Fruit fly (Drosophila melanogaster) whole organism, wandering third instar larva: Measurements from ENCODE around the gene Usp1.

Experiments used
- Abd-B ChIP-seq: fragments of >200 bp; optimal IDR thresholded peaks from 2 replicates; lab custom pipeline; 2017; ENCODE audit warnings: missing biosample characterization, missing genetic modification characterization
- CG32264 ChIP-seq: fragments of 200-800 bp; sonication (Bioruptor generic); optimal IDR thresholded peaks from 2 replicates; lab custom pipeline; 2016; ENCODE audit warnings: missing biosample characterization, missing genetic modification characterization
- CG9705 ChIP-seq: fragments of 200-800 bp; sonication (Bioruptor generic); optimal IDR thresholded peaks from 2 replicates; lab custom pipeline; 2018; ENCODE audit warnings: missing biosample characterization, mild to moderate bottlenecking, missing genetic modification characterization
- CrebA ChIP-seq: fragments of 200-800 bp; sonication (Bioruptor generic); optimal IDR thresholded peaks from 2 replicates; lab custom pipeline; 2016; ENCODE audit warnings: missing biosample characterization, mild to moderate bottlenecking, missing genetic modification characterization, borderline replicate concordance
- Dfd ChIP-seq: fragments of >200 bp; optimal IDR thresholded peaks from 2 replicates; lab custom pipeline; 2017; ENCODE audit warnings: missing biosample characterization, missing genetic modification characterization
- Dif ChIP-seq: fragments of 200-275, 200-300 bp; sonication (Bioruptor generic); optimal IDR thresholded peaks from 2 replicates; lab custom pipeline; 2018; ENCODE audit warnings: missing biosample characterization, missing genetic modification characterization; ENCODE audit not compliant: partially characterized antibody
- GATAd ChIP-seq: sonication (Bioruptor generic); optimal IDR thresholded peaks from 2 replicates; lab custom pipeline; 2016; ENCODE audit warnings: missing biosample characterization, missing genetic modification characterization
- HLH106 ChIP-seq: fragments of 200-800 bp; optimal IDR thresholded peaks from 3 replicates; lab custom pipeline; 2019; ENCODE audit warnings: missing biosample characterization, mild to moderate bottlenecking, missing genetic modification characterization, moderate library complexity
- Hnf4 ChIP-seq: fragments of 200-800 bp; sonication (Bioruptor generic); optimal IDR thresholded peaks from 2 replicates; lab custom pipeline; 2016; ENCODE audit warnings: missing biosample characterization, mild to moderate bottlenecking, missing genetic modification characterization
- Hr78 ChIP-seq: fragments of >200 bp; optimal IDR thresholded peaks from 2 replicates; lab custom pipeline; 2017; ENCODE audit warnings: missing biosample characterization, missing genetic modification characterization
- Hr83 ChIP-seq: fragments of 200-300 bp; sonication (Bioruptor generic); optimal IDR thresholded peaks from 2 replicates; lab custom pipeline; 2016; ENCODE audit warnings: missing biosample characterization, mild to moderate bottlenecking, missing genetic modification characterization, moderate library complexity; ENCODE audit not compliant: poor library complexity, severe bottlenecking
- Jra ChIP-seq: sonication (Bioruptor generic); optimal IDR thresholded peaks from 2 replicates; lab custom pipeline; 2016; ENCODE audit warnings: missing biosample characterization, missing genetic modification characterization
- Mio ChIP-seq: sonication (Bioruptor generic); optimal IDR thresholded peaks from 2 replicates; lab custom pipeline; 2016; ENCODE audit warnings: missing biosample characterization, missing genetic modification characterization
- Myc ChIP-seq: fragments of >200 bp; optimal IDR thresholded peaks from 2 replicates; lab custom pipeline; 2017
- N ChIP-seq: fragments of >200 bp; optimal IDR thresholded peaks from 2 replicates; lab custom pipeline; 2018; ENCODE audit warnings: missing biosample characterization, missing external identifiers, missing genetic modification characterization
- OdsH ChIP-seq: fragments of 200-800 bp; sonication (Bioruptor generic); optimal IDR thresholded peaks from 2 replicates; lab custom pipeline; 2016; ENCODE audit warnings: missing biosample characterization, mild to moderate bottlenecking, missing genetic modification characterization
- Rel ChIP-seq, 2 experiments: fragments of 200-800 bp; sonication (Bioruptor generic) in 1 of 2; optimal IDR thresholded peaks; 2 replicates in 1 of 2; 3 replicates in 1 of 2; lab custom pipeline; 2016 to 2019; ENCODE audit warnings: mild to moderate bottlenecking in 2 of 2, missing biosample characterization in 2 of 2, missing genetic modification characterization in 2 of 2, moderate library complexity in 1 of 2
- Sp1 ChIP-seq: fragments of 200-800 bp; sonication (Bioruptor generic); optimal IDR thresholded peaks from 3 replicates; lab custom pipeline; 2019; ENCODE audit warnings: missing biosample characterization, mild to moderate bottlenecking, missing genetic modification characterization, moderate library complexity
- Vsx2 ChIP-seq: fragments of 200-300, 225-300 bp; sonication (Bioruptor generic); optimal IDR thresholded peaks from 2 replicates; lab custom pipeline; 2018; ENCODE audit warnings: missing biosample characterization, missing genetic modification characterization; ENCODE audit not compliant: partially characterized antibody
- br ChIP-seq: fragments of 200-800 bp; sonication (Bioruptor generic); optimal IDR thresholded peaks from 2 replicates; lab custom pipeline; 2016; ENCODE audit warnings: missing biosample characterization, missing genetic modification characterization
- brk ChIP-seq: fragments of 200-800 bp; sonication (Bioruptor generic); optimal IDR thresholded peaks from 2 replicates; lab custom pipeline; 2016; ENCODE audit warnings: missing biosample characterization, mild to moderate bottlenecking, missing genetic modification characterization
- dl ChIP-seq, 2 experiments: fragments of 175-275, 200-275 bp in 1 of 2; fragments of 200-275 bp in 1 of 2; sonication (Bioruptor generic); optimal IDR thresholded peaks; lab custom pipeline; 2018; ENCODE audit warnings: mild to moderate bottlenecking in 2 of 2, missing biosample characterization in 2 of 2, missing genetic modification characterization in 2 of 2, moderate library complexity in 2 of 2; ENCODE audit not compliant: partially characterized antibody in 2 of 2, insufficient read depth in 1 of 2
- dmrt93B ChIP-seq: fragments of 200-800 bp; sonication (Bioruptor generic); optimal IDR thresholded peaks from 2 replicates; lab custom pipeline; 2018; ENCODE audit warnings: missing biosample characterization, mild to moderate bottlenecking, missing genetic modification characterization
- dsf ChIP-seq: sonication (Bioruptor generic); optimal IDR thresholded peaks from 2 replicates; lab custom pipeline; 2016; ENCODE audit warnings: missing biosample characterization, missing genetic modification characterization, borderline replicate concordance
- ey ChIP-seq: fragments of 200-800 bp; sonication (Bioruptor generic); optimal IDR thresholded peaks from 2 replicates; lab custom pipeline; 2016; ENCODE audit warnings: missing biosample characterization, missing genetic modification characterization
- foxo ChIP-seq, 2 experiments: fragments of 200-800 bp; sonication (Bioruptor generic); optimal IDR thresholded peaks; 2 replicates in 1 of 2; 3 replicates in 1 of 2; lab custom pipeline; 2016 to 2017; ENCODE audit warnings: missing biosample characterization in 2 of 2, missing genetic modification characterization in 2 of 2
- fru ChIP-seq: fragments of 200-800 bp; sonication (Bioruptor generic); optimal IDR thresholded peaks from 3 replicates; lab custom pipeline; 2016; ENCODE audit warnings: missing biosample characterization, mild to moderate bottlenecking, missing genetic modification characterization
- h ChIP-seq: fragments of 200-800 bp; sonication (Bioruptor generic); optimal IDR thresholded peaks from 3 replicates; lab custom pipeline; 2016; ENCODE audit warnings: missing biosample characterization, mild to moderate bottlenecking, missing genetic modification characterization
- jim ChIP-seq: fragments of 175-275, 200-325 bp; sonication (Bioruptor generic); optimal IDR thresholded peaks from 2 replicates; lab custom pipeline; 2016; ENCODE audit warnings: missing biosample characterization, mild to moderate bottlenecking, missing genetic modification characterization
- lola ChIP-seq: fragments of >200 bp; optimal IDR thresholded peaks from 2 replicates; lab custom pipeline; 2017; ENCODE audit warnings: missing biosample characterization, missing genetic modification characterization
- pan ChIP-seq: fragments of >200 bp; optimal IDR thresholded peaks from 2 replicates; lab custom pipeline; 2017
- psq ChIP-seq: fragments of 200-800 bp; sonication (Bioruptor generic); optimal IDR thresholded peaks from 3 replicates; lab custom pipeline; 2017; ENCODE audit warnings: missing biosample characterization, mild to moderate bottlenecking, missing genetic modification characterization, moderate library complexity
- rgr ChIP-seq: fragments of 200-800 bp; sonication (Bioruptor generic); optimal IDR thresholded peaks from 3 replicates; lab custom pipeline; 2016; ENCODE audit warnings: missing biosample characterization, mild to moderate bottlenecking, missing genetic modification characterization
- sage ChIP-seq: fragments of 200-800 bp; sonication (Bioruptor generic); optimal IDR thresholded peaks from 2 replicates; lab custom pipeline; 2016; ENCODE audit warnings: missing biosample characterization, mild to moderate bottlenecking, missing genetic modification characterization
- sv ChIP-seq: fragments of 200-800 bp; sonication (Bioruptor generic); optimal IDR thresholded peaks from 3 replicates; lab custom pipeline; 2016; ENCODE audit warnings: missing biosample characterization, missing genetic modification characterization
- tai ChIP-seq: sonication (Bioruptor generic); optimal IDR thresholded peaks from 2 replicates; lab custom pipeline; 2016; ENCODE audit warnings: missing biosample characterization, missing genetic modification characterization
- usp ChIP-seq: fragments of >200 bp; optimal IDR thresholded peaks from 2 replicates; lab custom pipeline; 2017; ENCODE audit warnings: missing biosample characterization, missing genetic modification characterization
- woc ChIP-seq: sonication (Bioruptor generic); optimal IDR thresholded peaks from 2 replicates; lab custom pipeline; 2016; ENCODE audit warnings: missing biosample characterization, mild to moderate bottlenecking, missing genetic modification characterization

The Usp1 gene

dm6 chr3R:29199807-29200693 is 28.9 kb upstream of the Usp1 start, which contains the start of gene CG11899:
CG11899 (plus strand) TSS chr3R:29200454.
- TF ChIP-seq HLH106, result peak; percentile 82
- TF ChIP-seq N (GFP tag; lab: Kevin White, UChicago), result no peak
- TF ChIP-seq Rel (GFP tag; optimal IDR thresholded peaks at IDR 0.05; lab: Kevin White, UChicago), result peak; percentile 85
- TF ChIP-seq Rel (tag; optimal IDR thresholded peaks at IDR 0.05; lab: Kevin White, UChicago), result peak; percentile 86
- peak; percentile 69 for TF ChIP-seq jim (GFP tag; lab: Kevin White, UChicago)
- TF ChIP-seq Hr83, result peak; percentile 94
- TF ChIP-seq fru (GFP tag; lab: Kevin White, UChicago), result peak; percentile 91
- TF ChIP-seq sv, result no peak
- TF ChIP-seq Hnf4 (GFP tag; lab: Kevin White, UChicago), result peak; percentile 92
- TF ChIP-seq h (GFP tag; lab: Kevin White, UChicago), result peak; percentile 98
- no peak for TF ChIP-seq Abd-B (GFP tag; lab: Kevin White, UChicago)
- no peak for TF ChIP-seq Mio (GFP tag; lab: Kevin White, UChicago)
- peak; percentile 15 to 47 for TF ChIP-seq dl (GFP tag; optimal IDR thresholded peaks at IDR 0.05; lab: Kevin White, UChicago; ENCODE audit: insufficient read depth in 1 of 2, partially characterized antibody in 2 of 2)
- peak; percentile 89 for TF ChIP-seq Jra
- no peak for TF ChIP-seq lola (GFP tag; lab: Kevin White, UChicago)
- peak; percentile 31 to 97 for TF ChIP-seq foxo (GFP tag; optimal IDR thresholded peaks at IDR 0.05; lab: Kevin White, UChicago)
- peak; percentile 82 for TF ChIP-seq rgr (GFP tag; lab: Kevin White, UChicago)
- peak; percentile 96 for TF ChIP-seq psq (GFP tag; lab: Kevin White, UChicago)
- TF ChIP-seq CG32264 (GFP tag; lab: Kevin White, UChicago), result peak; percentile 82
- no peak for TF ChIP-seq brk (GFP tag; lab: Kevin White, UChicago)
- TF ChIP-seq OdsH (GFP tag; lab: Kevin White, UChicago), result peak; percentile 86
- no peak for TF ChIP-seq dsf
- TF ChIP-seq Hr78 (GFP tag; lab: Kevin White, UChicago), result no peak
- peak; percentile 90 for TF ChIP-seq sage (GFP tag; lab: Kevin White, UChicago)
- TF ChIP-seq Sp1 (GFP tag; lab: Kevin White, UChicago), result peak; percentile 69
- no peak for TF ChIP-seq CrebA (GFP tag; lab: Kevin White, UChicago)
- TF ChIP-seq woc (GFP tag; lab: Kevin White, UChicago), result peak; percentile 97
- no peak for TF ChIP-seq Dfd (GFP tag; lab: Kevin White, UChicago)
- TF ChIP-seq br (GFP tag; lab: Kevin White, UChicago), result peak; percentile 94
- TF ChIP-seq ey (GFP tag; lab: Kevin White, UChicago), result peak; percentile 87
- no peak for TF ChIP-seq Myc
- TF ChIP-seq pan (lab: Kevin White, UChicago), result no peak
- TF ChIP-seq dmrt93B (GFP tag; lab: Kevin White, UChicago), result peak; percentile 61
- TF ChIP-seq Dif (GFP tag; lab: Kevin White, UChicago), result peak; percentile 86
- TF ChIP-seq CG9705 (GFP tag; lab: Kevin White, UChicago), result peak; percentile 78
- TF ChIP-seq GATAd (GFP tag; lab: Kevin White, UChicago), result peak; percentile 43
- TF ChIP-seq Vsx2, result peak; percentile 94
- TF ChIP-seq tai, result peak; percentile 93
- no peak for TF ChIP-seq usp
- TF ChIP-seq, all 38 proteins: peak for 25

- no peak for TF ChIP-seq Rel (GFP tag; optimal IDR thresholded peaks at IDR 0.05; lab: Kevin White, UChicago)
- no peak for TF ChIP-seq Rel (tag; optimal IDR thresholded peaks at IDR 0.05; lab: Kevin White, UChicago)
- TF ChIP-seq HLH106, result no peak
- TF ChIP-seq Abd-B (GFP tag; lab: Kevin White, UChicago), result no peak
- TF ChIP-seq woc (GFP tag; lab: Kevin White, UChicago), result no peak
- no peak for TF ChIP-seq sv
- TF ChIP-seq Dif (GFP tag; lab: Kevin White, UChicago), result no peak
- no peak for TF ChIP-seq usp
- no peak for TF ChIP-seq CrebA (GFP tag; lab: Kevin White, UChicago)
Observed at dm6 chr3R:29202418-29202817, 26.5 kb upstream of the Usp1 start, which contains the start of gene Mesh1. Mesh1 (minus strand) TSS chr3R:29202525.
